Worm (Caenorhabditis elegans): ENCODE results near the gene T22B2.1.

The T22B2.1 gene

DNA sequence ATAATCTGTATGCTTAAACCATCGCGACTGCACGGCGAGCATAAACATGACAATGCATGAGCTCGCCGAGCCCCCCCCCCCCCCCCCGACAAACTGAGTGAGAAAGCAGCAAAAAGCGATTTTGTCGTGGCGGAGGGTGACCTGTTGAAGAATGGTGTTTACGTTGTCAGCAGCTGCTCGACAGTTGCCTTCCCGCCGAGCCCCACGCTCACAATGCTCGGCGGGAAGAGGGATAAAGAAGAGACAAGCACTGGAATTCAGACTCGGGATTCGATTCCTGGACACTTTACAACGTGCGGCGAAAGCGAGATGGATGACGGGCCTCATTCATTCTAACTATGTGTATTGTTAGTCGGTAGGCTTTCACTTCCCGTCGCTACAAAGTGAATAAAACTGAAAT lies 25.2 kb upstream of the T22B2.1 start:
- no peak for TF ChIP-seq fkh-10 (GFP tag; optimal IDR thresholded peaks at IDR 0.05)
- TF ChIP-seq rnt-1 (tag; optimal IDR thresholded peaks at IDR 0.05) = peak; percentile 37
- no peak for TF ChIP-seq ama-1 (optimal IDR thresholded peaks at IDR 0.05)
- peak; percentile 40 for TF ChIP-seq pat-9 (tag; optimal IDR thresholded peaks at IDR 0.05)
- TF ChIP-seq ceh-18 (tag; optimal IDR thresholded peaks at IDR 0.05) = peak; percentile 24
- TF ChIP-seq dmd-4 (tag; optimal IDR thresholded peaks at IDR 0.05; ENCODE audit: borderline replicate concordance) = no peak
- TF ChIP-seq pros-1 (tag; optimal IDR thresholded peaks at IDR 0.05) = no peak
- TF ChIP-seq lin-11 (tag; optimal IDR thresholded peaks at IDR 0.05) = no peak
- no peak for TF ChIP-seq ceh-19 (GFP tag; optimal IDR thresholded peaks at IDR 0.05)
- no peak for TF ChIP-seq nhr-11 (tag; optimal IDR thresholded peaks at IDR 0.05)
- TF ChIP-seq unc-55 (GFP tag; optimal IDR thresholded peaks at IDR 0.05) = peak; percentile 8
- no peak for TF ChIP-seq ceh-45 (GFP tag; IDR thresholded peaks at IDR 0.05)

ce11 chrX:3901389-3901788 lies 24.5 kb upstream of the T22B2.1 start:
- TF ChIP-seq unc-86 (tag; optimal IDR thresholded peaks at IDR 0.05) = no peak
- no peak for TF ChIP-seq ref-2 (tag; optimal IDR thresholded peaks at IDR 0.05)
- TF ChIP-seq unc-42 (tag; optimal IDR thresholded peaks at IDR 0.05) = peak; percentile 93

DNA sequence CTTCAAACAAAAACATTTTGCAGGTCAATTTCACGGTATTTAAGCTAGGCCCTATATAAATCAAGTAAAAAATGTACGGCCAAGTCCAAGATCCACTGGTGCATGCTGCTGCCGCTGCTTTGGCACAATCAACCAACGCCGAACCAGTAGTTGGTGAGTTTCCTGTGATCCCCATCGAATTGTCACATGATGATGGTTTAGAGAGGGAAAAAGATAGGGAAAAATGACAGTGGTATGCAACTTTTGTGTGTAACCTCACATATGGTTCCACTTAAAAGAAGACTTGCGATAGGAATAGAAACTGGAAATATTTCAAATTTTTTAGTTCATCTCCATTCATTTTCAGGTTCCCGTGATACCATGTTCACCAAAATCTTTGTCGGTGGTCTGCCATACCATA lies 21.3 kb upstream of the T22B2.1 start, which contains the start of gene sup-12:
Gene sup-12 (plus strand): TSS at position 17 of the 400 bp plus-strand sequence.
- TF ChIP-seq Y22D7AL.16 (tag; optimal IDR thresholded peaks at IDR 0.05) = no peak
- peak; percentile 10 for TF ChIP-seq hlh-30 (tag; optimal IDR thresholded peaks at IDR 0.05; ENCODE audit: insufficient read depth)

DNA sequence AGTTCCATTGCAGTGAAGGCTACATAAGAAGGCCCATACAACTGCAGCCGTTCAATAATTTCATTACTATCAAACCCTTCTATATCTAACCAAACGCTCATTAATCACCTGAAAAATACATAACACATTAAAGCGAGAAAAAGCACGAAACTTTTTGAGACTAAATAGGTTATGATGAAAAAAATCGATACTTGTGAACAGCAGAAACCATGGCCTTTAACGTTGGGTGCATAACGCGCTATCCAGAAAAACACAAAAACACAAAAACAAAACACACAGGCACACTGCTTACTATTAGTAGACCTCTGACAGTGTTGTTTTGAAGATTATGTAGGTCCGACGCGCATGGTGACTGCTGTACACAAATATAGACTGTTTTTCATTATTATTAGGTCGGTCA lies 14.6 kb upstream of the T22B2.1 start, which contains the start of gene T22B2.5:
Gene T22B2.5 (minus strand): TSS at position 101 of the 400 bp plus-strand sequence.
- TF ChIP-seq Y22D7AL.16 (tag; optimal IDR thresholded peaks at IDR 0.05) (no peak), unc-86 (tag; optimal IDR thresholded peaks at IDR 0.05) (no peak), unc-55 (GFP tag; optimal IDR thresholded peaks at IDR 0.05) (no peak), ceh-9 (tag; optimal IDR thresholded peaks at IDR 0.05) (no peak), lin-11 (tag; optimal IDR thresholded peaks at IDR 0.05) (no peak)

ce11 chrX:3914273-3914672 lies 11.6 kb upstream of the T22B2.1 start:
- no peak for TF ChIP-seq ceh-45 (GFP tag; IDR thresholded peaks at IDR 0.05)
- TF ChIP-seq pha-2 (tag; optimal IDR thresholded peaks at IDR 0.05) = no peak
- no peak for TF ChIP-seq zip-5 (tag; optimal IDR thresholded peaks at IDR 0.05)
- TF ChIP-seq ceh-24 (tag; optimal IDR thresholded peaks at IDR 0.05) = no peak
- no peak for TF ChIP-seq ztf-16 (tag; optimal IDR thresholded peaks at IDR 0.05)
- TF ChIP-seq Y22D7AL.16 (tag; optimal IDR thresholded peaks at IDR 0.05) = no peak
- TF ChIP-seq ceh-19 (GFP tag; optimal IDR thresholded peaks at IDR 0.05) = no peak
- no peak for TF ChIP-seq pha-4 (tag; optimal IDR thresholded peaks at IDR 0.05)
- TF ChIP-seq ceh-18 (tag; optimal IDR thresholded peaks at IDR 0.05) = no peak
- TF ChIP-seq ref-2 (tag; optimal IDR thresholded peaks at IDR 0.05) = peak; percentile 30
- no peak for TF ChIP-seq fkh-10 (GFP tag; optimal IDR thresholded peaks at IDR 0.05)
- no peak for TF ChIP-seq dve-1 (tag; optimal IDR thresholded peaks at IDR 0.05)
- no peak for TF ChIP-seq elt-4 (tag; optimal IDR thresholded peaks at IDR 0.05)
- no peak for TF ChIP-seq unc-3 (GFP tag; conservative IDR thresholded peaks at IDR 0.05)
- TF ChIP-seq unc-3 (tag; optimal IDR thresholded peaks at IDR 0.05) = no peak
- TF ChIP-seq elt-2 (tag; optimal IDR thresholded peaks at IDR 0.05) = peak; percentile 41
- TF ChIP-seq odd-2 (tag; optimal IDR thresholded peaks at IDR 0.05) = no peak
- TF ChIP-seq pag-3 (tag; optimal IDR thresholded peaks at IDR 0.05; ENCODE audit: borderline replicate concordance) = no peak
- TF ChIP-seq madf-2 (tag; optimal IDR thresholded peaks at IDR 0.05) = peak; percentile 43
- TF ChIP-seq pat-9 (tag; optimal IDR thresholded peaks at IDR 0.05) = peak; percentile 53
- TF ChIP-seq unc-55 (GFP tag; optimal IDR thresholded peaks at IDR 0.05) = no peak
- TF ChIP-seq fkh-6 (tag; optimal IDR thresholded peaks at IDR 0.05) = no peak
- no peak for TF ChIP-seq hlh-30 (tag; optimal IDR thresholded peaks at IDR 0.05; ENCODE audit: insufficient read depth)
- TF ChIP-seq K09A11.1 (tag; optimal IDR thresholded peaks at IDR 0.05; ENCODE audit: insufficient read depth) = peak; percentile 29
- TF ChIP-seq unc-86 (tag; optimal IDR thresholded peaks at IDR 0.05) = no peak
- no peak for TF ChIP-seq hlh-13 (GFP tag; optimal IDR thresholded peaks at IDR 0.05)
- peak; percentile 58 for TF ChIP-seq che-1 (tag; optimal IDR thresholded peaks at IDR 0.05)
- no peak for TF ChIP-seq lim-6 (tag; optimal IDR thresholded peaks at IDR 0.05)
- no peak for TF ChIP-seq tbx-7 (tag; optimal IDR thresholded peaks at IDR 0.05)
- TF ChIP-seq lin-11 (tag; optimal IDR thresholded peaks at IDR 0.05) = no peak
- TF ChIP-seq mec-3 (tag; optimal IDR thresholded peaks at IDR 0.05; ENCODE audit: borderline replicate concordance) = no peak
- peak; percentile 14 for TF ChIP-seq hlh-8 (tag; optimal IDR thresholded peaks at IDR 0.05)
- peak; percentile 38 for TF ChIP-seq gmeb-2 (tag; optimal IDR thresholded peaks at IDR 0.05)
- TF ChIP-seq syd-9 (tag; optimal IDR thresholded peaks at IDR 0.05) = peak; percentile 17
- no peak for TF ChIP-seq ceh-22 (tag; optimal IDR thresholded peaks at IDR 0.05)
- TF ChIP-seq hlh-15 (tag; optimal IDR thresholded peaks at IDR 0.05) = no peak
- peak; percentile 38 for TF ChIP-seq rnt-1 (tag; optimal IDR thresholded peaks at IDR 0.05)
